Worm (Caenorhabditis elegans) whole organism, L3 larva: ENCODE results near the gene mvb-12.

Source experiments
- R02D3.7 ChIP-seq: fragments of 150-350 bp; optimal IDR thresholded peaks from 2 replicates; lab custom pipeline; 2014; ENCODE audit warnings: missing biosample characterization, missing genetic modification characterization
- ZK546.5 ChIP-seq: sonication (generic microtip); optimal IDR thresholded peaks from 2 replicates; lab custom pipeline; 2017; ENCODE audit warnings: missing biosample characterization, missing genetic modification characterization
- ceh-16 ChIP-seq: sonication (generic microtip); optimal IDR thresholded peaks from 2 replicates; lab custom pipeline; 2017; ENCODE audit warnings: missing biosample characterization, missing genetic modification characterization
- ceh-28 ChIP-seq: fragments of 150-350 bp; optimal IDR thresholded peaks from 2 replicates; lab custom pipeline; 2014; ENCODE audit warnings: missing biosample characterization, missing genetic modification reagents, missing genetic modification characterization
- ceh-82 ChIP-seq: fragments of 150-350 bp; optimal IDR thresholded peaks from 2 replicates; lab custom pipeline; 2014; ENCODE audit warnings: missing biosample characterization, missing genetic modification characterization
- ceh-9 ChIP-seq: sonication (generic microtip); optimal IDR thresholded peaks from 2 replicates; lab custom pipeline; 2018; ENCODE audit warnings: missing biosample characterization, missing genetic modification characterization
- egl-27 ChIP-seq: sonication (generic microtip); optimal IDR thresholded peaks from 4 replicates; lab custom pipeline; 2017; ENCODE audit warnings: missing biosample characterization, missing genetic modification reagents, missing genetic modification characterization
- egl-5 ChIP-seq: fragments of 150-350 bp; optimal IDR thresholded peaks from 2 replicates; lab custom pipeline; 2017; ENCODE audit warnings: missing biosample characterization, missing genetic modification reagents, missing genetic modification characterization, inconsistent platforms
- elt-1 ChIP-seq: fragments of 150-350 bp; optimal IDR thresholded peaks from 2 replicates; lab custom pipeline; 2014; ENCODE audit warnings: missing biosample characterization, missing genetic modification characterization
- elt-2 ChIP-seq: sonication (generic microtip); optimal IDR thresholded peaks from 2 replicates; lab custom pipeline; 2016; ENCODE audit warnings: missing genetic modification reagents, mild to moderate bottlenecking, missing genetic modification characterization, missing compliant biosample characterization
- elt-3 ChIP-seq, 3 experiments: fragments of 150-350 bp in 1 of 3; sonication (generic microtip) in 2 of 3; optimal IDR thresholded peaks; 2 replicates in 2 of 3; 4 replicates in 1 of 3; lab custom pipeline; 2014 to 2017; ENCODE audit warnings: missing biosample characterization in 3 of 3, missing genetic modification characterization in 3 of 3
- eor-1 ChIP-seq, 2 experiments: fragments of 150-350 bp; optimal IDR thresholded peaks; 2 replicates each; lab custom pipeline; 2014 to 2018; ENCODE audit warnings: missing biosample characterization in 2 of 2, missing genetic modification characterization in 2 of 2
- fkh-10 ChIP-seq: sonication (generic microtip); optimal IDR thresholded peaks from 2 replicates; lab custom pipeline; 2017; ENCODE audit warnings: missing biosample characterization, missing genetic modification reagents, missing genetic modification characterization
- fkh-2 ChIP-seq: fragments of 150-350 bp; optimal IDR thresholded peaks from 2 replicates; lab custom pipeline; 2014; ENCODE audit warnings: missing biosample characterization, missing genetic modification reagents, missing genetic modification characterization
- fos-1 ChIP-seq: fragments of 150-350 bp; optimal IDR thresholded peaks from 2 replicates; lab custom pipeline; 2014; ENCODE audit warnings: missing biosample characterization, missing genetic modification characterization
- hmg-11 ChIP-seq: sonication (generic microtip); optimal IDR thresholded peaks from 2 replicates; lab custom pipeline; 2016; ENCODE audit warnings: missing genetic modification characterization, missing compliant biosample characterization
- jun-1 ChIP-seq: fragments of 150-350 bp; optimal IDR thresholded peaks from 2 replicates; lab custom pipeline; 2014; ENCODE audit warnings: missing biosample characterization, missing genetic modification reagents, missing genetic modification characterization
- lin-15B ChIP-seq: fragments of 150-350 bp; optimal IDR thresholded peaks from 2 replicates; lab custom pipeline; 2014; ENCODE audit warnings: missing biosample characterization, missing genetic modification characterization
- lin-39 ChIP-seq: fragments of 150-350 bp; optimal IDR thresholded peaks from 2 replicates; lab custom pipeline; 2018; ENCODE audit warnings: missing biosample characterization, missing genetic modification reagents, missing genetic modification characterization
- lsy-12 ChIP-seq: sonication (generic microtip); optimal IDR thresholded peaks from 2 replicates; lab custom pipeline; 2016; ENCODE audit warnings: mild to moderate bottlenecking, missing genetic modification characterization, missing compliant biosample characterization
- mdl-1 ChIP-seq: fragments of 150-350 bp; optimal IDR thresholded peaks from 2 replicates; lab custom pipeline; 2014; ENCODE audit warnings: missing biosample characterization, missing genetic modification characterization
- mml-1 ChIP-seq: fragments of 150-350 bp; sonication (generic microtip); optimal IDR thresholded peaks from 3 replicates; lab custom pipeline; 2014; ENCODE audit warnings: missing biosample characterization, missing genetic modification characterization
- nhr-11 ChIP-seq: fragments of 150-350 bp; optimal IDR thresholded peaks from 2 replicates; lab custom pipeline; 2014; ENCODE audit warnings: missing biosample characterization, missing genetic modification characterization
- nhr-12 ChIP-seq: fragments of 150-350 bp; optimal IDR thresholded peaks from 2 replicates; lab custom pipeline; 2014; ENCODE audit warnings: missing biosample characterization, missing genetic modification characterization
- nhr-23 ChIP-seq: fragments of 150-350 bp; optimal IDR thresholded peaks from 2 replicates; lab custom pipeline; 2014; ENCODE audit warnings: missing biosample characterization, missing genetic modification reagents, missing genetic modification characterization
- nhr-237 ChIP-seq: fragments of 150-350 bp; optimal IDR thresholded peaks from 2 replicates; lab custom pipeline; 2014; ENCODE audit warnings: missing biosample characterization, missing genetic modification characterization
- nhr-25 ChIP-seq: sonication (generic microtip); optimal IDR thresholded peaks from 2 replicates; lab custom pipeline; 2017; ENCODE audit warnings: missing biosample characterization, missing genetic modification characterization
- nhr-28 ChIP-seq: fragments of 150-350 bp; optimal IDR thresholded peaks from 2 replicates; lab custom pipeline; 2014; ENCODE audit warnings: missing biosample characterization, missing genetic modification characterization
- nhr-67 ChIP-seq: fragments of 150-350 bp; optimal IDR thresholded peaks from 2 replicates; lab custom pipeline; 2014; ENCODE audit warnings: missing biosample characterization, missing genetic modification characterization
- nhr-76 ChIP-seq: fragments of 150-350 bp; sonication (generic microtip); optimal IDR thresholded peaks from 5 replicates; lab custom pipeline; 2014; ENCODE audit warnings: missing biosample characterization, missing genetic modification characterization
- pha-4 ChIP-seq: fragments of 150-350 bp; optimal IDR thresholded peaks from 2 replicates; lab custom pipeline; 2014; ENCODE audit warnings: missing biosample characterization, missing genetic modification reagents, missing genetic modification characterization
- pqm-1 ChIP-seq: fragments of 150-350 bp; optimal IDR thresholded peaks from 2 replicates; lab custom pipeline; 2017; ENCODE audit warnings: missing biosample characterization, missing genetic modification characterization, inconsistent platforms
- sea-2 ChIP-seq: fragments of 150-350 bp; sonication (generic microtip); optimal IDR thresholded peaks from 4 replicates; lab custom pipeline; 2014; ENCODE audit warnings: missing biosample characterization, missing genetic modification reagents, missing genetic modification characterization
- skn-1 ChIP-seq: fragments of 150-350 bp; optimal IDR thresholded peaks from 2 replicates; lab custom pipeline; 2014; ENCODE audit warnings: missing biosample characterization, missing genetic modification characterization
- snpc-4 ChIP-seq: fragments of 150-350 bp; optimal IDR thresholded peaks from 2 replicates; lab custom pipeline; 2014; ENCODE audit warnings: missing biosample characterization, missing genetic modification characterization
- tbx-2 ChIP-seq: sonication (generic microtip); optimal IDR thresholded peaks from 2 replicates; lab custom pipeline; 2016; ENCODE audit warnings: mild to moderate bottlenecking, missing genetic modification characterization, missing compliant biosample characterization
- unc-62 ChIP-seq: fragments of 150-350 bp; sonication (generic microtip); optimal IDR thresholded peaks from 4 replicates; lab custom pipeline; 2014; ENCODE audit warnings: missing biosample characterization, missing genetic modification reagents, missing genetic modification characterization
- zag-1 ChIP-seq: fragments of 150-350 bp; optimal IDR thresholded peaks from 2 replicates; lab custom pipeline; 2014; ENCODE audit warnings: missing biosample characterization, missing genetic modification characterization
- ztf-11 ChIP-seq: fragments of 150-350 bp; optimal IDR thresholded peaks from 2 replicates; lab custom pipeline; 2014; ENCODE audit warnings: missing biosample characterization, missing genetic modification characterization
- ztf-4 ChIP-seq: fragments of 150-350 bp; optimal IDR thresholded peaks from 2 replicates; lab custom pipeline; 2014; ENCODE audit warnings: missing biosample characterization, missing genetic modification characterization

The mvb-12 gene

ce11 chrIV:7836491-7836890, 6.2 kb downstream of the mvb-12 start:
- TF ChIP-seq fkh-2 (no peak), jun-1 (tag; lab: Kevin White, UChicago) (no peak), ceh-9 (tag; lab: Kevin White, UChicago) (no peak), nhr-12 (tag; lab: Kevin White, UChicago) (no peak), nhr-237 (no peak), fos-1 (tag; lab: Kevin White, UChicago) (no peak), nhr-76 (tag; lab: Kevin White, UChicago) (no peak), tbx-2 (tag; lab: Kevin White, UChicago) (no peak), egl-27 (no peak), snpc-4 (tag; lab: Kevin White, UChicago) (no peak), ceh-16 (tag; lab: Kevin White, UChicago) (no peak), unc-62 (no peak)

- TF ChIP-seq lin-15B (tag; lab: Kevin White, UChicago), result no peak
- TF ChIP-seq nhr-23 (tag; lab: Kevin White, UChicago), result no peak
- no peak for TF ChIP-seq ceh-9 (tag; lab: Kevin White, UChicago)
- no peak for TF ChIP-seq mdl-1
- TF ChIP-seq fos-1 (tag; lab: Kevin White, UChicago), result no peak
- no peak for TF ChIP-seq R02D3.7 (tag; lab: Kevin White, UChicago)
- no peak for TF ChIP-seq sea-2 (GFP tag; lab: Kevin White, UChicago)
These were observed 8.1 kb downstream of the mvb-12 start, which contains the start of gene C06A6.7 for ce11 chrIV:7838426-7838825. TSS of gene C06A6.7 (minus strand) at chrIV:7838526.

- no peak for TF ChIP-seq nhr-12 (tag; lab: Kevin White, UChicago)
- no peak for TF ChIP-seq tbx-2 (tag; lab: Kevin White, UChicago)
- TF ChIP-seq egl-5 (tag; lab: Kevin White, UChicago), result no peak
- TF ChIP-seq lin-15B (tag; lab: Kevin White, UChicago), result no peak
- no peak for TF ChIP-seq pha-4 (tag; lab: Kevin White, UChicago)
- TF ChIP-seq mml-1 (tag; lab: Kevin White, UChicago), result no peak
- TF ChIP-seq nhr-237, result no peak
- TF ChIP-seq ceh-82 (tag; lab: Kevin White, UChicago), result no peak
- TF ChIP-seq egl-27, result no peak
These were observed 9.6 kb downstream of the mvb-12 start for ce11 chrIV:7839923-7840322.

- no peak for TF ChIP-seq ceh-9 (tag; lab: Kevin White, UChicago)
- no peak for TF ChIP-seq nhr-11 (tag; lab: Kevin White, UChicago)
- peak; percentile 45 for TF ChIP-seq ceh-28 (tag; lab: Kevin White, UChicago)
- peak; percentile 90 for TF ChIP-seq pqm-1 (tag; lab: Kevin White, UChicago)
- no peak for TF ChIP-seq skn-1
- TF ChIP-seq pha-4 (tag; lab: Kevin White, UChicago), result peak; percentile 50
- peak; percentile 89 for TF ChIP-seq elt-2 (tag; lab: Kevin White, UChicago)
- no peak for TF ChIP-seq nhr-67 (tag; lab: Kevin White, UChicago)
- TF ChIP-seq zag-1 (tag; lab: Kevin White, UChicago), result no peak
- TF ChIP-seq lin-15B (tag; lab: Kevin White, UChicago), result no peak
- no peak for TF ChIP-seq nhr-12 (tag; lab: Kevin White, UChicago)
These were observed 10.9 kb downstream of the mvb-12 start for ce11 chrIV:7841218-7841617.

- TF ChIP-seq tbx-2 (tag; lab: Kevin White, UChicago) (no peak), fkh-2 (no peak), pqm-1 (tag; lab: Kevin White, UChicago) (peak; percentile 67), elt-2 (tag; lab: Kevin White, UChicago) (peak; percentile 90)
These were observed 14.1 kb downstream of the mvb-12 start for ce11 chrIV:7844333-7844973.

ce11 chrIV:7845585-7845984, 15.3 kb downstream of the mvb-12 start:
- peak; percentile 63 for TF ChIP-seq elt-2 (tag; lab: Kevin White, UChicago)
- no peak for TF ChIP-seq fkh-10 (GFP tag; lab: Kevin White, UChicago)
- no peak for TF ChIP-seq R02D3.7 (tag; lab: Kevin White, UChicago)
- no peak for TF ChIP-seq ztf-4
- no peak for TF ChIP-seq ztf-11 (tag; lab: Kevin White, UChicago)
- no peak for TF ChIP-seq nhr-76 (tag; lab: Kevin White, UChicago)
- peak; percentile 98 for TF ChIP-seq hmg-11 (tag; lab: Kevin White, UChicago)
- peak; percentile 16 for TF ChIP-seq pqm-1 (tag; lab: Kevin White, UChicago)
- no peak for TF ChIP-seq egl-27
- no peak for TF ChIP-seq elt-3 (tag; optimal IDR thresholded peaks at IDR 0.05; lab: Kevin White, UChicago)
- TF ChIP-seq tbx-2 (tag; lab: Kevin White, UChicago), result peak; percentile 60
- no peak for TF ChIP-seq ceh-16 (tag; lab: Kevin White, UChicago)
- TF ChIP-seq nhr-25 (tag; lab: Kevin White, UChicago), result peak; percentile 74
- TF ChIP-seq nhr-28 (tag; lab: Kevin White, UChicago), result no peak
- TF ChIP-seq elt-1, result peak; percentile 11
- no peak for TF ChIP-seq zag-1 (tag; lab: Kevin White, UChicago)
- TF ChIP-seq fkh-2, result no peak
- no peak for TF ChIP-seq eor-1 (tag; optimal IDR thresholded peaks at IDR 0.05; lab: Kevin White, UChicago)
- TF ChIP-seq lsy-12 (tag; lab: Kevin White, UChicago), result peak; percentile 48
- no peak for TF ChIP-seq unc-62
- TF ChIP-seq lin-39 (tag; lab: Kevin White, UChicago), result peak; percentile 70
- peak; percentile 59 for TF ChIP-seq snpc-4 (tag; lab: Kevin White, UChicago)
- TF ChIP-seq nhr-11 (tag; lab: Kevin White, UChicago), result no peak
- peak; percentile 49 for TF ChIP-seq nhr-23 (tag; lab: Kevin White, UChicago)
- TF ChIP-seq ZK546.5 (tag; lab: Kevin White, UChicago), result no peak
